Fruit fly (Drosophila melanogaster) whole organism, embryonic: Measurements from ENCODE around the gene Ir68b.

Experiments used
- H2.0 ChIP-seq: fragments of 200-800 bp; sonication (Bioruptor generic); IDR thresholded peaks from 2 replicates; pipeline ENCODE4 v1.3.6; 2022; ENCODE audit warnings: missing biosample characterization, missing genetic modification characterization
- NC2α ChIP-seq: fragments of 200-800 bp; sonication (Bioruptor generic); optimal IDR thresholded peaks from 2 replicates; lab custom pipeline; 2016; ENCODE audit warnings: missing biosample characterization, missing genetic modification characterization
- tap ChIP-seq: fragments of 200-800 bp; optimal IDR thresholded peaks from 3 replicates; lab custom pipeline; 2019; ENCODE audit warnings: missing biosample characterization, mild to moderate bottlenecking, missing genetic modification characterization, moderate library complexity

dm6 chr3L:12175382-12175781 is 48.2 kb upstream of the Ir68b start, which contains the start of gene Rh7:
- no peak for TF ChIP-seq tap (tag; lab: Kevin White, UChicago)
- TF ChIP-seq NC2α (GFP tag; lab: Kevin White, UChicago), result no peak
- TF ChIP-seq H2.0 (GFP tag; lab: Robert Waterston, UW), result no peak
